Worm (Caenorhabditis elegans) whole organism, L1 larva: ENCODE data around the gene cla-1.
A peak's percentile ranks its signal among the peaks of the same experiment; 100 is the strongest.

Experiments
- aly-2 ChIP-seq: fragments of 150-350 bp; optimal IDR thresholded peaks from 2 replicates; lab custom pipeline; 2014; ENCODE audit warnings: missing biosample characterization, missing genetic modification characterization
- fkh-8 ChIP-seq: sonication (generic microtip); optimal IDR thresholded peaks from 2 replicates; lab custom pipeline; 2016; ENCODE audit warnings: mild to moderate bottlenecking, missing genetic modification characterization, missing compliant biosample characterization
- lin-14 ChIP-seq: fragments of 200-800 bp; sonication (Bioruptor generic); optimal IDR thresholded peaks from 2 replicates; lab custom pipeline; 2018; ENCODE audit warnings: mild to moderate bottlenecking, missing genetic modification characterization, moderate library complexity, missing compliant biosample characterization
- lin-39 ChIP-seq: fragments of 150-350 bp; optimal IDR thresholded peaks from 2 replicates; lab custom pipeline; 2014; ENCODE audit warnings: missing biosample characterization, missing genetic modification reagents, missing genetic modification characterization
- nhr-20 ChIP-seq: sonication (generic microtip); optimal IDR thresholded peaks from 2 replicates; lab custom pipeline; 2016; ENCODE audit warnings: mild to moderate bottlenecking, missing genetic modification characterization, missing compliant biosample characterization
- nhr-28 ChIP-seq: fragments of 150-350 bp; optimal IDR thresholded peaks from 2 replicates; lab custom pipeline; 2014; ENCODE audit warnings: missing biosample characterization, missing genetic modification characterization
- pag-3 ChIP-seq: sonication (generic microtip); optimal IDR thresholded peaks from 2 replicates; lab custom pipeline; 2017; ENCODE audit warnings: missing genetic modification characterization, mild to moderate bottlenecking, missing compliant biosample characterization, antibody characterized with exemption, borderline replicate concordance; ENCODE audit not compliant: insufficient read depth
- skn-1 ChIP-seq: fragments of 150-350 bp; optimal IDR thresholded peaks from 2 replicates; lab custom pipeline; 2014; ENCODE audit warnings: missing biosample characterization, missing genetic modification characterization
- swsn-7 ChIP-seq: sonication (generic microtip); optimal IDR thresholded peaks from 2 replicates; lab custom pipeline; 2016; ENCODE audit warnings: missing genetic modification characterization, missing compliant biosample characterization

- TF ChIP-seq fkh-8 (tag; lab: Kevin White, UChicago) (peak; percentile 66), aly-2 (tag; lab: Kevin White, UChicago) (no peak), nhr-20 (tag; lab: Kevin White, UChicago) (peak; percentile 63), swsn-7 (tag; lab: Kevin White, UChicago) (peak; percentile 61), lin-39 (tag; lab: Kevin White, UChicago) (no peak), pag-3 (tag; lab: Kevin White, UChicago) (peak; percentile 70), skn-1 (tag; lab: Kevin White, UChicago) (peak; percentile 71), lin-14 (GFP tag; lab: Kevin White, UChicago) (peak; percentile 84), nhr-28 (tag; lab: Kevin White, UChicago) (no peak)
These were observed 65.6 kb downstream of the cla-1 start, which contains the start of gene nrde-4 for ce11 chrIV:7654212-7654778.
